Worm (Caenorhabditis elegans) whole organism, early embryonic: ENCODE data around the gene Y44A6B.3.

Experiments
- aly-1 ChIP-seq: sonication (generic microtip); optimal IDR thresholded peaks from 2 replicates; lab custom pipeline; 2016; ENCODE audit warnings: missing genetic modification characterization, missing compliant biosample characterization
- ama-1 ChIP-seq: fragments of 150-350 bp; optimal IDR thresholded peaks from 2 replicates; lab custom pipeline; 2014
- ceh-36 ChIP-seq: sonication (generic microtip); optimal IDR thresholded peaks from 2 replicates; lab custom pipeline; 2016; ENCODE audit warnings: missing genetic modification characterization, inconsistent platforms, missing compliant biosample characterization
- ets-7 ChIP-seq: sonication (generic microtip); optimal IDR thresholded peaks from 2 replicates; lab custom pipeline; 2016; ENCODE audit warnings: missing genotype, missing genetic modification characterization, missing compliant biosample characterization
- hmbx-1 ChIP-seq: sonication (generic microtip); optimal IDR thresholded peaks from 2 replicates; lab custom pipeline; 2016; ENCODE audit warnings: mild to moderate bottlenecking, missing genetic modification characterization, missing compliant biosample characterization
- hmg-4 ChIP-seq: fragments of 200-800 bp; sonication (Bioruptor generic); optimal IDR thresholded peaks from 2 replicates; lab custom pipeline; 2018; ENCODE audit warnings: mild to moderate bottlenecking, missing genetic modification characterization, missing compliant biosample characterization
- hnd-1 ChIP-seq: sonication (generic microtip); optimal IDR thresholded peaks from 2 replicates; lab custom pipeline; 2016; ENCODE audit warnings: missing genetic modification characterization, missing compliant biosample characterization
- pes-1 ChIP-seq: fragments of 200-800 bp; sonication (Bioruptor generic); IDR thresholded peaks from 2 replicates; pipeline ENCODE4 v1.3.6; 2022; ENCODE audit warnings: missing genetic modification reagents, missing genetic modification characterization, missing compliant biosample characterization
- scrt-1 ChIP-seq: fragments of 200-800 bp; sonication (Bioruptor generic); IDR thresholded peaks from 2 replicates; pipeline ENCODE4 v1.3.6; 2022; ENCODE audit warnings: missing genetic modification characterization, missing compliant biosample characterization
- tbx-11 ChIP-seq: fragments of 200-800 bp; sonication (Bioruptor generic); IDR thresholded peaks from 2 replicates; pipeline ENCODE4 v1.3.6; 2022; ENCODE audit warnings: missing genetic modification characterization, missing compliant biosample characterization
- tbx-37 ChIP-seq: fragments of 200-800 bp; sonication (Bioruptor generic); conservative IDR thresholded peaks from 2 replicates; pipeline ENCODE4 v1.3.6; 2022; ENCODE audit warnings: missing genetic modification reagents, missing genetic modification characterization, missing compliant biosample characterization
- tra-4 ChIP-seq: sonication (generic microtip); optimal IDR thresholded peaks from 2 replicates; lab custom pipeline; 2017; ENCODE audit warnings: missing genetic modification characterization, missing compliant biosample characterization

DNA sequence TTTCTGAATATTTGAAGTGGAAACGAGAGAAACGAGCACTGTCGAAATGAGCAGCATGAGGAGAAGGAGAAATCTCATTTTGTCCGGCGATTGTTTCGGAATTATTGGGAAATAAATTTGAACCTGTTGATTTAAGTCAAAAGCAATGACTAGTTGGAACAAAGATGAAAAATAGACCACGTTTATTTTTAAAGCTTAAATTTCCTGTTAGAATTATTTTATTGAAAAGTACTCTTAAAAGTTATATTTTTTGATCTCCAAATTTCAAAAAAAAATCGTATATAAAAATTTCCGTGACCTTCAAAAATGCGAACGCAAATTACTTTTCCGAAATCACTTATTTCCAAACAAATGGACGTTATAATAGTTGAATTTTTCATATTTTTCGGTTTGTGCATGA, 42.6 kb downstream of the Y44A6B.3 start, which contains the start of gene F26F2.11:
- no peak for TF ChIP-seq ama-1
- no peak for TF ChIP-seq ceh-36 (tag; lab: Kevin White, UChicago)
- TF ChIP-seq hmbx-1 (tag; lab: Kevin White, UChicago): no peak
- no peak for TF ChIP-seq ets-7
- no peak for TF ChIP-seq pes-1
- TF ChIP-seq aly-1: no peak
- no peak for TF ChIP-seq tbx-11
- TF ChIP-seq hmg-4: no peak
- no peak for TF ChIP-seq tra-4 (tag; lab: Kevin White, UChicago)
- TF ChIP-seq scrt-1 (GFP tag; lab: Robert Waterston, UW): no peak
- TF ChIP-seq hnd-1 (tag; lab: Kevin White, UChicago): no peak
- no peak for TF ChIP-seq tbx-37 (GFP tag; lab: Robert Waterston, UW)
